Worm (Caenorhabditis elegans) whole organism, early embryonic: ENCODE data around the gene str-264.

Experiments used
- aly-1 ChIP-seq: sonication (generic microtip); optimal IDR thresholded peaks from 2 replicates; lab custom pipeline; 2016; ENCODE audit warnings: missing genetic modification characterization, missing compliant biosample characterization
- ama-1 ChIP-seq: fragments of 150-350 bp; optimal IDR thresholded peaks from 2 replicates; lab custom pipeline; 2014
- hmbx-1 ChIP-seq: sonication (generic microtip); optimal IDR thresholded peaks from 2 replicates; lab custom pipeline; 2016; ENCODE audit warnings: mild to moderate bottlenecking, missing genetic modification characterization, missing compliant biosample characterization
- tbx-37 ChIP-seq: fragments of 200-800 bp; sonication (Bioruptor generic); conservative IDR thresholded peaks from 2 replicates; pipeline ENCODE4 v1.3.6; 2022; ENCODE audit warnings: missing genetic modification reagents, missing genetic modification characterization, missing compliant biosample characterization

ce11 chrV:15451421-15451820, 41.0 kb downstream of the str-264 start, which contains the start of gene srw-33:
- TF ChIP-seq aly-1 (tag; lab: Kevin White, UChicago): no peak
- TF ChIP-seq hmbx-1 (tag; lab: Kevin White, UChicago): no peak
- no peak for TF ChIP-seq tbx-37
- TF ChIP-seq ama-1: no peak
